Worm (Caenorhabditis elegans): ENCODE data around the gene gst-9.
A peak's percentile ranks its signal among the peaks of the same experiment; 100 is the strongest.

gst-9 gene

ce11 chrII:4905331-4905730 is 13.9 kb downstream of the gst-9 start:
- TF ChIP-seq nhr-25 (tag; optimal IDR thresholded peaks at IDR 0.05; ENCODE audit: borderline replicate concordance, insufficient read depth) (no peak), snpc-1.2 (GFP tag; IDR thresholded peaks at IDR 0.05) (0 out of 2 replicates have a peak, but pooled peaks have one; percentile 36)

- TF ChIP-seq hlh-11 (tag; optimal IDR thresholded peaks at IDR 0.05) (no peak), Y75B8A.6 (GFP tag; IDR thresholded peaks at IDR 0.05) (0 out of 2 replicates have a peak, but pooled peaks have one; percentile 13)
Observed at ce11 chrII:4905883-4906282, 14.5 kb downstream of the gst-9 start.

- TF ChIP-seq ceh-20 (GFP tag; IDR thresholded peaks at IDR 0.05) (peak; percentile 14; the same call in 1 of the 2 replicates), duxl-1 (tag; optimal IDR thresholded peaks at IDR 0.05; ENCODE audit: poor library complexity) (no peak), ctbp-1 (GFP tag; IDR thresholded peaks at IDR 0.05) (0 out of 2 replicates have a peak, but pooled peaks have one; percentile 48), hlh-30 (tag; optimal IDR thresholded peaks at IDR 0.05; ENCODE audit: insufficient read depth) (peak; percentile 68), skn-1 (tag; optimal IDR thresholded peaks at IDR 0.05) (no peak), hlh-11 (tag; optimal IDR thresholded peaks at IDR 0.05) (peak; percentile 59), tra-1 (GFP tag; IDR thresholded peaks at IDR 0.05) (no peak), nhr-28 (tag; optimal IDR thresholded peaks at IDR 0.05) (peak; percentile 32), egl-43 (GFP tag; IDR thresholded peaks at IDR 0.05) (peak; percentile 29; the same call in 1 of the 2 replicates), saeg-2 (GFP tag; IDR thresholded peaks at IDR 0.05) (no peak), aha-1 (tag) (peak; percentile 37), daf-12 (tag; optimal IDR thresholded peaks at IDR 0.05) (no peak), dmd-6 (GFP tag; IDR thresholded peaks at IDR 0.05) (0 out of 2 replicates have a peak, but pooled peaks have one; percentile 13), zip-11 (GFP tag; IDR thresholded peaks at IDR 0.05) (no peak), lsy-2 (tag; optimal IDR thresholded peaks at IDR 0.05) (peak in 1 of 2 experiments; percentile 16), unc-62 (GFP tag; optimal IDR thresholded peaks at IDR 0.05 in 1 of 2) (peak in 1 of 2 experiments; percentile 70), unc-62 (tag; optimal IDR thresholded peaks at IDR 0.05) (no peak), aly-2 (tag; optimal IDR thresholded peaks at IDR 0.05) (no peak), mes-2 (tag; optimal IDR thresholded peaks at IDR 0.05; ENCODE audit: poor library complexity, severe bottlenecking) (peak; percentile 2), mdl-1 (tag; optimal IDR thresholded peaks at IDR 0.05) (peak in 1 of 2 experiments; percentile 22), ZK337.2 (GFP tag; IDR thresholded peaks at IDR 0.05) (no peak), nhr-10 (tag; optimal IDR thresholded peaks at IDR 0.05) (no peak), tag-97 (GFP tag; IDR thresholded peaks at IDR 0.05) (no peak), ceh-62 (tag; optimal IDR thresholded peaks at IDR 0.05) (no peak), Y48G9A.11 (GFP tag; IDR thresholded peaks at IDR 0.05) (no peak), egl-27 (tag; optimal IDR thresholded peaks at IDR 0.05) (no peak), mxl-3 (GFP tag; optimal IDR thresholded peaks at IDR 0.05) (peak; percentile 24), fos-1 (tag; optimal IDR thresholded peaks at IDR 0.05) (no peak)
Observed at ce11 chrII:4908160-4908559, 16.8 kb downstream of the gst-9 start.

ce11 chrII:4914214-4914613 is 22.8 kb downstream of the gst-9 start, which contains the start of gene R05F9.11:
Gene R05F9.11 (minus strand): TSS chrII:4914218.
- TF ChIP-seq lsy-2 (tag; optimal IDR thresholded peaks at IDR 0.05), result peak in 1 of 2 experiments; percentile 58
- TF ChIP-seq zfp-2 (tag; optimal IDR thresholded peaks at IDR 0.05), result no peak
- TF ChIP-seq F49E8.2 (tag; optimal IDR thresholded peaks at IDR 0.05; ENCODE audit: borderline replicate concordance), result peak; percentile 10
- TF ChIP-seq unc-130 (GFP tag; optimal IDR thresholded peaks at IDR 0.05), result peak; percentile 10

- TF ChIP-seq vab-7 (GFP tag; IDR thresholded peaks at IDR 0.05) (no peak), aha-1 (tag) (peak; percentile 48)
Observed at ce11 chrII:4915572-4915971, 24.2 kb downstream of the gst-9 start.

Measured in whole organism, L4 larva.